Fruit fly (Drosophila melanogaster) whole organism, wandering third instar larva: ENCODE results near the gene Adi1.

Experiments used
- CG9705 ChIP-seq: fragments of 200-800 bp; sonication (Bioruptor generic); optimal IDR thresholded peaks from 2 replicates; lab custom pipeline; 2018; ENCODE audit warnings: missing biosample characterization, mild to moderate bottlenecking, missing genetic modification characterization
- OdsH ChIP-seq: fragments of 200-800 bp; sonication (Bioruptor generic); optimal IDR thresholded peaks from 2 replicates; lab custom pipeline; 2016; ENCODE audit warnings: missing biosample characterization, mild to moderate bottlenecking, missing genetic modification characterization
- Rel ChIP-seq, 2 experiments: fragments of 200-800 bp; sonication (Bioruptor generic) in 1 of 2; optimal IDR thresholded peaks; 2 replicates in 1 of 2; 3 replicates in 1 of 2; lab custom pipeline; 2016 to 2019; ENCODE audit warnings: mild to moderate bottlenecking in 2 of 2, missing biosample characterization in 2 of 2, missing genetic modification characterization in 2 of 2, moderate library complexity in 1 of 2
- fru ChIP-seq: fragments of 200-800 bp; sonication (Bioruptor generic); optimal IDR thresholded peaks from 3 replicates; lab custom pipeline; 2016; ENCODE audit warnings: missing biosample characterization, mild to moderate bottlenecking, missing genetic modification characterization
- lola ChIP-seq: fragments of >200 bp; optimal IDR thresholded peaks from 2 replicates; lab custom pipeline; 2017; ENCODE audit warnings: missing biosample characterization, missing genetic modification characterization
- psq ChIP-seq: fragments of 200-800 bp; sonication (Bioruptor generic); optimal IDR thresholded peaks from 3 replicates; lab custom pipeline; 2017; ENCODE audit warnings: missing biosample characterization, mild to moderate bottlenecking, missing genetic modification characterization, moderate library complexity
- rgr ChIP-seq: fragments of 200-800 bp; sonication (Bioruptor generic); optimal IDR thresholded peaks from 3 replicates; lab custom pipeline; 2016; ENCODE audit warnings: missing biosample characterization, mild to moderate bottlenecking, missing genetic modification characterization

- TF ChIP-seq psq (GFP tag; lab: Kevin White, UChicago) = no peak
- no peak for TF ChIP-seq fru (GFP tag; lab: Kevin White, UChicago)
- no peak for TF ChIP-seq CG9705 (GFP tag; lab: Kevin White, UChicago)
- TF ChIP-seq rgr (GFP tag; lab: Kevin White, UChicago) = no peak
- no peak for TF ChIP-seq OdsH (GFP tag; lab: Kevin White, UChicago)
- TF ChIP-seq lola = no peak
- no peak for TF ChIP-seq Rel (GFP tag; optimal IDR thresholded peaks at IDR 0.05; lab: Kevin White, UChicago)
- no peak for TF ChIP-seq Rel (tag; optimal IDR thresholded peaks at IDR 0.05; lab: Kevin White, UChicago)
Observed at dm6 chr3L:10652487-10652886, 10.7 kb upstream of the Adi1 start.
